Worm (Caenorhabditis elegans) whole organism, late embryonic: Measurements from ENCODE around the gene tftc-1.

Experiments used
- C38D4.7 ChIP-seq: fragments of 200-800 bp; sonication (Bioruptor generic); optimal IDR thresholded peaks from 2 replicates; lab custom pipeline; 2018; ENCODE audit warnings: mild to moderate bottlenecking, missing genetic modification characterization, moderate library complexity, missing compliant biosample characterization
- ama-1 ChIP-seq: fragments of 150-350 bp; optimal IDR thresholded peaks from 2 replicates; lab custom pipeline; 2014
- ceh-24 ChIP-seq: sonication (generic microtip); optimal IDR thresholded peaks from 2 replicates; lab custom pipeline; 2016; ENCODE audit warnings: mild to moderate bottlenecking, missing genetic modification characterization, missing compliant biosample characterization
- ceh-31 ChIP-seq: sonication (generic microtip); optimal IDR thresholded peaks from 2 replicates; lab custom pipeline; 2016; ENCODE audit warnings: missing genetic modification characterization, missing compliant biosample characterization
- ceh-6 ChIP-seq: fragments of 200-800 bp; sonication (Bioruptor generic); optimal IDR thresholded peaks from 2 replicates; lab custom pipeline; 2018; ENCODE audit warnings: mild to moderate bottlenecking, missing genetic modification characterization, missing compliant biosample characterization
- ceh-9 ChIP-seq: sonication (generic microtip); optimal IDR thresholded peaks from 2 replicates; lab custom pipeline; 2016; ENCODE audit warnings: mild to moderate bottlenecking, missing genetic modification characterization, inconsistent platforms, missing compliant biosample characterization
- dmd-4 ChIP-seq: sonication (generic microtip); optimal IDR thresholded peaks from 2 replicates; lab custom pipeline; 2016; ENCODE audit warnings: borderline replicate concordance, missing genetic modification characterization, missing compliant biosample characterization
- eyg-1 ChIP-seq: sonication (generic microtip); optimal IDR thresholded peaks from 2 replicates; lab custom pipeline; 2016; ENCODE audit warnings: missing genotype, missing genetic modification characterization, missing compliant biosample characterization
- nhr-11 ChIP-seq: fragments of 150-350 bp; optimal IDR thresholded peaks from 2 replicates; lab custom pipeline; 2014; ENCODE audit warnings: missing biosample characterization, missing genetic modification characterization
- sox-4 ChIP-seq: sonication (generic microtip); optimal IDR thresholded peaks from 2 replicates; lab custom pipeline; 2017; ENCODE audit warnings: mild to moderate bottlenecking, missing genetic modification characterization, inconsistent platforms, missing compliant biosample characterization

ce11 chrIV:2334012-2334411, 15.1 kb upstream of the tftc-1 start:
- no peak for TF ChIP-seq ceh-6 (GFP tag; lab: Kevin White, UChicago)
- no peak for TF ChIP-seq dmd-4 (tag; lab: Kevin White, UChicago)
- TF ChIP-seq ama-1 (lab: Kevin White, UChicago): no peak
- no peak for TF ChIP-seq ceh-31 (tag; lab: Kevin White, UChicago)
- TF ChIP-seq nhr-11 (tag; lab: Kevin White, UChicago): no peak
- no peak for TF ChIP-seq C38D4.7 (GFP tag; lab: Kevin White, UChicago)
- TF ChIP-seq sox-4 (tag; lab: Kevin White, UChicago): no peak
- no peak for TF ChIP-seq eyg-1 (tag; lab: Kevin White, UChicago)
- no peak for TF ChIP-seq ceh-24 (tag; lab: Kevin White, UChicago)
- no peak for TF ChIP-seq ceh-9 (tag; lab: Kevin White, UChicago)
